Fruit fly (Drosophila melanogaster): ENCODE results near the gene MAGE.

dm6 chr3R:7116511-7116910, 38.5 kb downstream of the MAGE start:
- TF ChIP-seq Pif1A (GFP tag; optimal IDR thresholded peaks at IDR 0.05) = no peak
- no peak for TF ChIP-seq CG13204 (GFP tag; optimal IDR thresholded peaks at IDR 0.05)
- no peak for TF ChIP-seq CG8301 (tag; optimal IDR thresholded peaks at IDR 0.05)
- TF ChIP-seq rn (GFP tag; IDR thresholded peaks at IDR 0.05) = no peak
- no peak for TF ChIP-seq CG17806 (tag; optimal IDR thresholded peaks at IDR 0.05)
